Worm (Caenorhabditis elegans): ENCODE results near the gene pro-1.

DNA sequence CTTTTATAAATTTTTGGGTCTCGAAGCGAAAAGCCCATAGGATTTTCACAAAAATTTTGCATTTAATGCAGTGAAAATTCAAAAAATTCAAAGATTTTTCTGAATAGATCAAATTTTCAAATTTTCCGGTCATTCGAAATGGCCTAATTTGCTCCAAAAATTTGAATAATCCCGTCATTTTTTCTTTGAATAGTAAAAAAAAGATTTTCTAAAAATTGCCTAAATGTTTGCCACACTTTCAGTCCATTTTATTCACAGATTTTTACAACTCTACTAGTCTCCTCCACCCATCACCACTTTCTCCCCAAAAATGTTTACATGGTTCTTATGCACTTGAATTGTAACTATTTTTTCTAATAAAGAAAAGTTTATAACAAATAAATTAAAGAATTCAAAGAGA, 7.8 kb downstream of the pro-1 start:
- TF ChIP-seq elt-2 (tag; optimal IDR thresholded peaks at IDR 0.05) (no peak), pqm-1 (tag; optimal IDR thresholded peaks at IDR 0.05) (no peak), tbx-2 (tag; optimal IDR thresholded peaks at IDR 0.05) (no peak), K09A11.1 (tag; optimal IDR thresholded peaks at IDR 0.05; ENCODE audit: insufficient read depth) (no peak), ceh-48 (tag; optimal IDR thresholded peaks at IDR 0.05) (no peak), hlh-30 (tag; optimal IDR thresholded peaks at IDR 0.05; ENCODE audit: insufficient read depth) (no peak), che-1 (tag; optimal IDR thresholded peaks at IDR 0.05) (no peak), pha-4 (tag; optimal IDR thresholded peaks at IDR 0.05) (no peak), nhr-11 (tag; optimal IDR thresholded peaks at IDR 0.05) (no peak)
